Worm (Caenorhabditis elegans) whole organism, L4 larva: ENCODE results near the gene cnb-1.

Experiments
- D1046.2 ChIP-seq: fragments of 200-800 bp; sonication (Bioruptor generic); IDR thresholded peaks from 2 replicates; pipeline ENCODE4 v1.3.6; 2022; ENCODE audit warnings: missing genetic modification characterization, missing compliant biosample characterization
- F10B5.3 ChIP-seq: sonication (generic microtip); optimal IDR thresholded peaks from 2 replicates; lab custom pipeline; 2016; ENCODE audit warnings: mild to moderate bottlenecking, missing genetic modification characterization, missing compliant biosample characterization
- F44E2.7 ChIP-seq: fragments of 200-800 bp; sonication (Bioruptor generic); IDR thresholded peaks from 2 replicates; pipeline ENCODE4 v2.1.2; 2022; ENCODE audit warnings: missing genetic modification characterization, missing compliant biosample characterization
- T26A8.4 ChIP-seq: fragments of 200-800 bp; sonication (Bioruptor generic); IDR thresholded peaks from 2 replicates; pipeline ENCODE4 v1.3.6; 2022; ENCODE audit warnings: missing genetic modification characterization, missing compliant biosample characterization
- Y105C5A.15 ChIP-seq: fragments of 200-800 bp; sonication (Bioruptor generic); IDR thresholded peaks from 2 replicates; pipeline ENCODE4 v1.3.6; 2022; ENCODE audit warnings: missing genetic modification characterization, missing compliant biosample characterization
- Y48G9A.11 ChIP-seq: fragments of 200-800 bp; sonication (Bioruptor generic); IDR thresholded peaks from 2 replicates; pipeline ENCODE4 v1.3.6; 2022; ENCODE audit warnings: missing genetic modification reagents, missing genetic modification characterization, missing compliant biosample characterization
- Y5F2A.4 ChIP-seq: fragments of 200-800 bp; sonication (Bioruptor generic); optimal IDR thresholded peaks from 2 replicates; lab custom pipeline; 2018; ENCODE audit warnings: mild to moderate bottlenecking, missing genetic modification characterization, missing compliant biosample characterization
- Y75B8A.6 ChIP-seq: fragments of 200-800 bp; sonication (Bioruptor generic); IDR thresholded peaks from 2 replicates; pipeline ENCODE4 v1.3.6; 2022; ENCODE audit warnings: missing genetic modification reagents, missing genetic modification characterization, missing compliant biosample characterization
- aha-1 ChIP-seq: fragments of 150-350 bp; peaks from one replicate; lab custom pipeline; 2014; ENCODE audit warnings: missing biosample characterization, missing genetic modification characterization
- arid-1 ChIP-seq: fragments of 200-800 bp; sonication (Bioruptor generic); conservative IDR thresholded peaks from 2 replicates; pipeline ENCODE4 v1.3.6; 2022; ENCODE audit warnings: missing genetic modification reagents, missing genetic modification characterization, missing compliant biosample characterization
- attf-4 ChIP-seq: sonication (generic microtip); optimal IDR thresholded peaks from 3 replicates; lab custom pipeline; 2017; ENCODE audit warnings: missing biosample characterization, missing genetic modification characterization
- ceh-44 ChIP-seq: fragments of 200-800 bp; sonication (Bioruptor generic); IDR thresholded peaks from 2 replicates; pipeline ENCODE4 v1.3.6; 2022; ENCODE audit warnings: missing genetic modification reagents, missing genetic modification characterization, missing compliant biosample characterization
- ceh-82 ChIP-seq: sonication (generic microtip); optimal IDR thresholded peaks from 2 replicates; lab custom pipeline; 2017; ENCODE audit warnings: missing biosample characterization, missing genetic modification characterization
- ctbp-1 ChIP-seq: fragments of 200-800 bp; sonication (Bioruptor generic); IDR thresholded peaks from 2 replicates; pipeline ENCODE4 v1.3.6; 2022; ENCODE audit warnings: missing genetic modification reagents, missing genetic modification characterization, missing compliant biosample characterization
- daf-19 ChIP-seq: fragments of 200-800 bp; sonication (Bioruptor generic); conservative IDR thresholded peaks from 2 replicates; pipeline ENCODE4 v1.3.6; 2022; ENCODE audit warnings: missing genetic modification characterization, missing compliant biosample characterization
- daf-8 ChIP-seq: fragments of 200-800 bp; sonication (Bioruptor generic); IDR thresholded peaks from 2 replicates; pipeline ENCODE4 v1.3.6; 2022; ENCODE audit warnings: missing genetic modification characterization, missing compliant biosample characterization
- dmd-6 ChIP-seq: fragments of 200-800 bp; sonication (Bioruptor generic); IDR thresholded peaks from 2 replicates; pipeline ENCODE4 v1.3.6; 2022; ENCODE audit warnings: missing genetic modification reagents, missing genetic modification characterization, missing compliant biosample characterization
- dmd-8 ChIP-seq: fragments of 200-800 bp; sonication (Bioruptor generic); IDR thresholded peaks from 2 replicates; pipeline ENCODE4 v1.3.6; 2022; ENCODE audit warnings: missing genetic modification characterization, missing compliant biosample characterization
- dmd-9 ChIP-seq: fragments of 200-800 bp; sonication (Bioruptor generic); IDR thresholded peaks from 2 replicates; pipeline ENCODE4 v1.3.6; 2022; ENCODE audit warnings: missing genetic modification reagents, missing genetic modification characterization, missing compliant biosample characterization
- egl-43 ChIP-seq: fragments of 200-800 bp; sonication (Bioruptor generic); IDR thresholded peaks from 2 replicates; pipeline ENCODE4 v1.3.6; 2022; ENCODE audit warnings: missing genetic modification reagents, missing genetic modification characterization, missing compliant biosample characterization
- hmg-1.1 ChIP-seq: fragments of 200-800 bp; sonication (Bioruptor generic); IDR thresholded peaks from 2 replicates; pipeline ENCODE4 v1.3.6; 2022; ENCODE audit warnings: missing genetic modification reagents, missing genetic modification characterization, missing compliant biosample characterization
- lim-7 ChIP-seq: fragments of 200-800 bp; sonication (Bioruptor generic); IDR thresholded peaks from 2 replicates; pipeline ENCODE4 v1.3.6; 2022; ENCODE audit warnings: missing genetic modification characterization, missing compliant biosample characterization
- lin-1 ChIP-seq: fragments of 200-800 bp; sonication (Bioruptor generic); IDR thresholded peaks from 2 replicates; pipeline ENCODE4 v1.3.6; 2022; ENCODE audit warnings: missing genetic modification reagents, missing genetic modification characterization, missing compliant biosample characterization
- lin-39 ChIP-seq: fragments of 150-350 bp; optimal IDR thresholded peaks from 2 replicates; lab custom pipeline; 2014; ENCODE audit warnings: missing biosample characterization, missing genetic modification reagents, missing genetic modification characterization
- lir-3 ChIP-seq: sonication (generic microtip); optimal IDR thresholded peaks from 2 replicates; lab custom pipeline; 2016; ENCODE audit warnings: mild to moderate bottlenecking, missing genetic modification characterization, missing compliant biosample characterization
- madf-5 ChIP-seq, 2 experiments: fragments of 200-800 bp; sonication (Bioruptor generic); IDR thresholded peaks; 2 replicates each; pipeline ENCODE4 v1.3.6; 2022; ENCODE audit warnings: missing compliant biosample characterization in 2 of 2, missing genetic modification characterization in 2 of 2
- madf-9 ChIP-seq: fragments of 200-800 bp; sonication (Bioruptor generic); conservative IDR thresholded peaks from 2 replicates; pipeline ENCODE4 v1.3.6; 2022; ENCODE audit warnings: missing genetic modification reagents, missing genetic modification characterization, missing compliant biosample characterization
- mxl-3 ChIP-seq: fragments of 200-800 bp; sonication (Bioruptor generic); optimal IDR thresholded peaks from 2 replicates; lab custom pipeline; 2018; ENCODE audit warnings: mild to moderate bottlenecking, missing genetic modification characterization, missing compliant biosample characterization
- nhr-237 ChIP-seq: sonication (generic microtip); optimal IDR thresholded peaks from 2 replicates; lab custom pipeline; 2017; ENCODE audit warnings: missing biosample characterization, missing genetic modification characterization
- nhr-25 ChIP-seq: sonication (generic microtip); optimal IDR thresholded peaks from 2 replicates; lab custom pipeline; 2017; ENCODE audit warnings: missing genetic modification characterization, mild to moderate bottlenecking, missing compliant biosample characterization, antibody characterized with exemption, moderate library complexity, borderline replicate concordance; ENCODE audit not compliant: insufficient read depth
- sdz-12 ChIP-seq: fragments of 200-800 bp; sonication (Bioruptor generic); optimal IDR thresholded peaks from 2 replicates; lab custom pipeline; 2018; ENCODE audit warnings: mild to moderate bottlenecking, missing genetic modification characterization, missing compliant biosample characterization
- snpc-1.2 ChIP-seq: fragments of 200-800 bp; sonication (Bioruptor generic); IDR thresholded peaks from 2 replicates; pipeline ENCODE4 v1.3.6; 2022; ENCODE audit warnings: missing genetic modification reagents, missing genetic modification characterization, missing compliant biosample characterization
- snpc-4 ChIP-seq: fragments of 150-350 bp; optimal IDR thresholded peaks from 2 replicates; lab custom pipeline; 2014; ENCODE audit warnings: missing biosample characterization, missing genetic modification characterization
- tra-1 ChIP-seq: fragments of 200-800 bp; sonication (Bioruptor generic); IDR thresholded peaks from 2 replicates; pipeline ENCODE4 v1.3.6; 2022; ENCODE audit warnings: missing genetic modification reagents, missing genetic modification characterization, missing compliant biosample characterization
- unc-62 ChIP-seq, 3 experiments: fragments of 150-350 bp in 1 of 3; sonication (generic microtip); optimal IDR thresholded peaks in 2 of 3; peaks in 1 of 3; 1 replicate in 1 of 3; 2 replicates in 2 of 3; lab custom pipeline; 2014 to 2017; ENCODE audit warnings: missing biosample characterization in 3 of 3, missing genetic modification characterization in 3 of 3, missing genetic modification reagents in 3 of 3, missing genotype in 1 of 3
- vab-7 ChIP-seq: fragments of 200-800 bp; sonication (Bioruptor generic); IDR thresholded peaks from 2 replicates; pipeline ENCODE4 v1.3.6; 2022; ENCODE audit warnings: missing genetic modification reagents, missing genetic modification characterization, missing compliant biosample characterization
- zfp-3 ChIP-seq: fragments of 200-800 bp; sonication (Bioruptor generic); conservative IDR thresholded peaks from 2 replicates; pipeline ENCODE4 v1.3.6; 2022; ENCODE audit warnings: missing genetic modification reagents, missing genetic modification characterization, missing compliant biosample characterization
- zip-11 ChIP-seq: fragments of 200-800 bp; sonication (Bioruptor generic); IDR thresholded peaks from 2 replicates; pipeline ENCODE4 v1.3.6; 2022; ENCODE audit warnings: missing genetic modification characterization, missing compliant biosample characterization

Gene cnb-1

ce11 chrV:11331811-11332210 is 43.7 kb upstream of the cnb-1 start:
- TF ChIP-seq Y75B8A.6 (GFP tag; lab: Robert Waterston, UW) (peak; percentile 76; the same call in 1 of the 2 replicates), F44E2.7 (GFP tag; lab: Robert Waterston, UW) (peak; percentile 33; the same call in 1 of the 2 replicates), egl-43 (GFP tag; lab: Robert Waterston, UW) (peak; percentile 79), madf-9 (peak; percentile 51; the same call in 1 of the 2 replicates), lim-7 (peak; percentile 88), ceh-44 (GFP tag; lab: Robert Waterston, UW) (peak; percentile 64; the same call in 1 of the 2 replicates), arid-1 (GFP tag; lab: Robert Waterston, UW) (peak; percentile 85), dmd-6 (peak; percentile 51), lin-1 (GFP tag; lab: Robert Waterston, UW) (peak; percentile 51; the same call in 1 of the 2 replicates), ctbp-1 (GFP tag; lab: Robert Waterston, UW) (peak; percentile 62; the same call in 1 of the 2 replicates), zip-11 (GFP tag; lab: Robert Waterston, UW) (0 out of 2 replicates have a peak, but pooled peaks have one; percentile 57), Y105C5A.15 (GFP tag; lab: Robert Waterston, UW) (peak; percentile 57; the same call in 1 of the 2 replicates), dmd-9 (GFP tag; lab: Robert Waterston, UW) (0 out of 2 replicates have a peak, but pooled peaks have one; percentile 33), tra-1 (0 out of 2 replicates have a peak, but pooled peaks have one; percentile 17), vab-7 (GFP tag; lab: Robert Waterston, UW) (peak; percentile 82), hmg-1.1 (GFP tag; lab: Robert Waterston, UW) (0 out of 2 replicates have a peak, but pooled peaks have one; percentile 41), Y48G9A.11 (peak; percentile 62; the same call in 1 of the 2 replicates), madf-5 (GFP tag; IDR thresholded peaks at IDR 0.05; lab: Robert Waterston, UW) (peak in 1 of 2 experiments; percentile 89; a peak in 1 of 4 replicates), dmd-8 (GFP tag; lab: Robert Waterston, UW) (peak; percentile 70; the same call in 1 of the 2 replicates), snpc-1.2 (GFP tag; lab: Robert Waterston, UW) (peak; percentile 67), T26A8.4 (GFP tag; lab: Robert Waterston, UW) (0 out of 2 replicates have a peak, but pooled peaks have one; percentile 21), D1046.2 (0 out of 2 replicates have a peak, but pooled peaks have one; percentile 41)
- TF ChIP-seq, all 104 proteins: peak for 22; not testable (repeated sequence) for 82

ce11 chrV:11334193-11334592 is 41.3 kb upstream of the cnb-1 start, which contains the start of gene T02E9.6:
T02E9.6 (minus strand) TSS chrV:11334293.
- TF ChIP-seq lir-3 (tag; lab: Kevin White, UChicago) (no peak), nhr-25 (no peak), nhr-237 (no peak), sdz-12 (GFP tag; lab: Kevin White, UChicago) (no peak), F10B5.3 (tag; lab: Kevin White, UChicago) (no peak), aha-1 (tag; lab: Kevin White, UChicago) (peak; percentile 33)

DNA sequence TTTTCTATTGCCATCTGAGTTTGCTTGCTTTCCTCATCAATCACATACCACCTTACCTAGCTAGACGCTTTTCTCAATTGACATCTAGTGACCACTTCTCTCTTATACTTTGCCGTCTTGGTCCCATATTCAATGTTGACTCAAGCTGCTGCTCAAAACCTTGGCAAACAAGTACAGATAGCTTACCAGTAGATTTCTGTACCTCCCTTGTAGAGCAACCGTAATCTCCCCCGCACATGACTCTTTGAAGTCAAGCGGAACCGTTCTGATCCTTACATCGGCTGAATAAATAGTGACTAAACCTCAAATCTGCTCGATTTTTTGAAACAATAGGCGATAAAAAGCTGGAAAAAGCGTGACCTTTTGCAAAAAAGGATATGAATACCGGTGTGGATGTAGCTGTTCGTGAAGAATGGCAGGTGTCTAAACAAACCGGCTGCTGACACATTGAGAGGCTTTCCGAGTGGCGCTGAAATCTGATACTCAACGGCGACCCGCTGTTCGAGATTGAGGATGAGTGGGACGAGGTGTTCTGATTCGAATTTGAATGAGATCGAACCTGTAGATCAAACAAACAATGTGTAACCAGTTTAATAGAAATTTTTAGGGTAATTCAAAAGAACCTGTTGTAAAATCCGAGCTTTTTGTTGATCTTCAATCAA is 39.7 kb upstream of the cnb-1 start:
- TF ChIP-seq Y105C5A.15 (GFP tag; lab: Robert Waterston, UW) = no peak
- no peak for TF ChIP-seq Y5F2A.4 (GFP tag; lab: Kevin White, UChicago)
- no peak for TF ChIP-seq mxl-3 (GFP tag; lab: Kevin White, UChicago)
- no peak for TF ChIP-seq ceh-82 (tag; lab: Kevin White, UChicago)
- no peak for TF ChIP-seq F44E2.7 (GFP tag; lab: Robert Waterston, UW)
- no peak for TF ChIP-seq arid-1 (GFP tag; lab: Robert Waterston, UW)
- no peak for TF ChIP-seq unc-62 (GFP tag; optimal IDR thresholded peaks at IDR 0.05 in 1 of 2; lab: Kevin White, UChicago)
- no peak for TF ChIP-seq unc-62 (tag; optimal IDR thresholded peaks at IDR 0.05; lab: Kevin White, UChicago)
- TF ChIP-seq daf-19 = no peak
- no peak for TF ChIP-seq madf-5 (GFP tag; IDR thresholded peaks at IDR 0.05; lab: Robert Waterston, UW)
- TF ChIP-seq zfp-3 (GFP tag; lab: Robert Waterston, UW) = no peak
- TF ChIP-seq daf-8 = no peak
- TF ChIP-seq lin-39 = no peak
- TF ChIP-seq attf-4 (tag; lab: Kevin White, UChicago) = no peak
- TF ChIP-seq snpc-4 (tag; lab: Kevin White, UChicago) = no peak
- TF ChIP-seq, all 104 proteins: peak for 0
